Worm (Caenorhabditis elegans): ENCODE measurements around the gene clec-122.

DNA sequence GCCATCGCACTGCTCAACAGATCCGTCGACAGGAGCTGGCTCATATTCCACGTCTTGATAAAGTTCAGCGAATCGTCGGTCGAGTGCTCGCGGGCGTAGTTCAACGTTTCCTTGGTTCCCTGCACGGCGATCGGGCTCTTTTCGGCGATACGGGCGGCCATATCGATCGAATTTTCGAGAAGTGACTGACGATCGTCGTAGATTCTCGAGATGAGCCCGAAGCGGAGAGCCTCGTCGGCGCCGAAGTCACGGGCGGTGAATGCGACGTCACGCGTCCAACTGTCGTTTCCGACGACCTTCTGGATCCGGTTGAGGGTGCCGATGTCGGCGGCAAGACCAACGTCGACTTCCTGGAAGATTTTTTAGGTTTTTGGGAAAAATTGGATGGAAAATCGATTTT lies 3.7 kb downstream of the clec-122 start:
- TF ChIP-seq hmbx-1 (tag; optimal IDR thresholded peaks at IDR 0.05) (no peak), hmg-4 (GFP tag; optimal IDR thresholded peaks at IDR 0.05) (no peak), sea-1 (GFP tag; conservative IDR thresholded peaks at IDR 0.05) (no peak), tbx-37 (GFP tag; conservative IDR thresholded peaks at IDR 0.05) (no peak), B0310.2 (tag; optimal IDR thresholded peaks at IDR 0.05) (no peak), ama-1 (optimal IDR thresholded peaks at IDR 0.05) (no peak), flt-1 (GFP tag; IDR thresholded peaks at IDR 0.05) (no peak), hnd-1 (tag; optimal IDR thresholded peaks at IDR 0.05) (no peak), aly-1 (tag; optimal IDR thresholded peaks at IDR 0.05) (no peak), tra-4 (tag; optimal IDR thresholded peaks at IDR 0.05) (no peak)

Data from whole organism, early embryonic.